Worm (Caenorhabditis elegans): ENCODE measurements around the gene eppl-1.

The eppl-1 gene

DNA sequence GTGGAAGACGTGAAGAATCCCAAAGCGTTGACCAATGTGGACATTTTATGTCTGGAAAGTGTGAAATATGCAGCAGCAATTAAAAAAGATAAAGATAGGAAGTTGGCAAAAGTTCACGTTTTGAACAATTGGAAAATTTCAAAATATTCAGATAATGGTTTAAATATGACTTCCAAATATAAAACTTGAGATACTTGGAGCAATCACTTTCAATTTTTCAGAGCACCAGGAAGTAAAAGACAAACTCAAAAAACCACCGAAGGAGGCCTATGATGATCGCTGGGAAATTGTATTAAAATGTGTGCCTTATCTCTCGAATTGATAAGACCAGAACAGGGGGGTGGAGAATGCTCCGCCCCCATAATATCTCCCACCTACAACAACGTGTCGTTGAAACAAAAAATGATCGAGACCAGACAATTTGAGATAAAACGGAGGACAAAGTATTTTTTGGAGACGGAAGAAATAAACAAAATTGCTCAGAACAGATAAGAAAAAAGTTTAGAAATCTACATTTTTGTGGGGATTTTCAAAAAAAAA, at the start of gene eppl-1:
eppl-1 (minus strand) TSS at position 51 of the 540 bp plus-strand sequence.
- TF ChIP-seq egl-44 (GFP tag; IDR thresholded peaks at IDR 0.05) (no peak), attf-5 (GFP tag; optimal IDR thresholded peaks at IDR 0.05) (no peak), F49E8.2 (tag; optimal IDR thresholded peaks at IDR 0.05; ENCODE audit: insufficient read depth) (no peak), nhr-80 (tag; optimal IDR thresholded peaks at IDR 0.05) (peak; percentile 31), dpff-1 (tag; optimal IDR thresholded peaks at IDR 0.05) (no peak), ztf-3 (GFP tag; optimal IDR thresholded peaks at IDR 0.05) (no peak), snpc-1.1 (tag; optimal IDR thresholded peaks at IDR 0.05; ENCODE audit: insufficient read depth) (no peak), hmg-1.2 (GFP tag; IDR thresholded peaks at IDR 0.05) (no peak)

- TF ChIP-seq F37B4.10 (GFP tag; IDR thresholded peaks at IDR 0.05) (0 out of 2 replicates have a peak, but pooled peaks have one; percentile 54), madf-6 (GFP tag; IDR thresholded peaks at IDR 0.05) (peak; percentile 5; the same call in 1 of the 2 replicates), egrh-3 (GFP tag; IDR thresholded peaks at IDR 0.05) (peak; percentile 71; the same call in 1 of the 2 replicates)
Observed at ce11 chrIV:8500576-8500975, 49.0 kb upstream of the eppl-1 start.

- TF ChIP-seq zim-3 (tag; optimal IDR thresholded peaks at IDR 0.05): no peak
- no peak for TF ChIP-seq ama-1 (optimal IDR thresholded peaks at IDR 0.05)
- peak in 1 of 2 experiments; percentile 15 for TF ChIP-seq ama-1 (GFP tag; optimal IDR thresholded peaks at IDR 0.05)
- peak; percentile 45; the same call in 1 of the 2 replicates for TF ChIP-seq ceh-91 (GFP tag; IDR thresholded peaks at IDR 0.05)
- TF ChIP-seq Y53F4B.3 (GFP tag; IDR thresholded peaks at IDR 0.05): no peak
- peak; percentile 78 for TF ChIP-seq lin-26 (GFP tag; IDR thresholded peaks at IDR 0.05)
- TF ChIP-seq B0336.3 (GFP tag; IDR thresholded peaks at IDR 0.05): peak; percentile 44; the same call in 1 of the 2 replicates
- peak; percentile 64 for TF ChIP-seq attf-6 (GFP tag; IDR thresholded peaks at IDR 0.05)
- TF ChIP-seq B0019.2 (GFP tag; conservative IDR thresholded peaks at IDR 0.05): 0 out of 2 replicates have a peak, but pooled peaks have one; percentile 24
- no peak for TF ChIP-seq somi-1 (GFP tag; optimal IDR thresholded peaks at IDR 0.05)
- no peak for TF ChIP-seq efl-1 (GFP tag; optimal IDR thresholded peaks at IDR 0.05)
- peak; percentile 45 for TF ChIP-seq hmg-1.2 (GFP tag; IDR thresholded peaks at IDR 0.05)
- no peak for TF ChIP-seq K12H6.12 (tag; optimal IDR thresholded peaks at IDR 0.05)
- TF ChIP-seq hsf-1 (GFP tag; IDR thresholded peaks at IDR 0.05): peak; percentile 85
- peak; percentile 19 for TF ChIP-seq die-1 (tag; optimal IDR thresholded peaks at IDR 0.05)
- TF ChIP-seq F57A8.1 (GFP tag; optimal IDR thresholded peaks at IDR 0.05): no peak
- TF ChIP-seq F49E8.2 (tag; optimal IDR thresholded peaks at IDR 0.05; ENCODE audit: insufficient read depth): peak; percentile 55
- no peak for TF ChIP-seq snpc-4 (GFP tag; optimal IDR thresholded peaks at IDR 0.05)
- TF ChIP-seq snpc-4 (tag; optimal IDR thresholded peaks at IDR 0.05): no peak
- TF ChIP-seq lin-40 (tag; optimal IDR thresholded peaks at IDR 0.05): no peak
- TF ChIP-seq ztf-25 (GFP tag; IDR thresholded peaks at IDR 0.05): peak; percentile 86
- TF ChIP-seq mel-28 (tag; optimal IDR thresholded peaks at IDR 0.05; ENCODE audit: borderline replicate concordance): no peak
- TF ChIP-seq Y53G8AR.9 (GFP tag; conservative IDR thresholded peaks at IDR 0.05): peak; percentile 82; the same call in 1 of the 2 replicates
- no peak for TF ChIP-seq cebp-1 (GFP tag; IDR thresholded peaks at IDR 0.05)
- peak; percentile 13 for TF ChIP-seq cebp-1 (tag; optimal IDR thresholded peaks at IDR 0.05)
- no peak for TF ChIP-seq T07F8.4 (tag; optimal IDR thresholded peaks at IDR 0.05)
- TF ChIP-seq F55B11.4 (tag; optimal IDR thresholded peaks at IDR 0.05; ENCODE audit: borderline replicate concordance, insufficient read depth): no peak
- no peak for TF ChIP-seq aptf-3 (GFP tag; IDR thresholded peaks at IDR 0.05)
- peak; percentile 55 for TF ChIP-seq madf-8 (GFP tag; conservative IDR thresholded peaks at IDR 0.05)
- TF ChIP-seq mes-4 (tag; optimal IDR thresholded peaks at IDR 0.05): no peak
- peak; percentile 64; the same call in 1 of the 2 replicates for TF ChIP-seq pbrm-1 (GFP tag; IDR thresholded peaks at IDR 0.05)
- TF ChIP-seq ztf-22 (GFP tag; optimal IDR thresholded peaks at IDR 0.05): no peak
- TF ChIP-seq rcor-1 (GFP tag; IDR thresholded peaks at IDR 0.05): peak; percentile 74
- no peak for TF ChIP-seq F57C9.4 (tag; optimal IDR thresholded peaks at IDR 0.05)
- TF ChIP-seq C17E4.6 (GFP tag; IDR thresholded peaks at IDR 0.05): 0 out of 2 replicates have a peak, but pooled peaks have one; percentile 62
- peak; percentile 41 for TF ChIP-seq F33H1.4 (GFP tag; IDR thresholded peaks at IDR 0.05)
Observed at ce11 chrIV:8499956-8500355, 48.4 kb upstream of the eppl-1 start.

Data from whole organism, young adult.